Worm (Caenorhabditis elegans): ENCODE measurements around the gene B0034.7.

ce11 chrII:5928502-5928901 is 32.9 kb upstream of the B0034.7 start, which contains the start of gene egl-44:
- no peak for TF ChIP-seq dao-5 (tag; optimal IDR thresholded peaks at IDR 0.05)
- TF ChIP-seq him-1 (tag; optimal IDR thresholded peaks at IDR 0.05): no peak
- TF ChIP-seq W03F9.2 (tag; optimal IDR thresholded peaks at IDR 0.05): no peak
